Worm (Caenorhabditis elegans) whole organism, early embryonic: ENCODE measurements around the gene crn-6.

ENCODE experiments used
- B0310.2 ChIP-seq: sonication (generic microtip); optimal IDR thresholded peaks from 2 replicates; lab custom pipeline; 2016; ENCODE audit warnings: mild to moderate bottlenecking, missing genetic modification characterization, missing compliant biosample characterization
- F13C5.2 ChIP-seq: sonication (generic microtip); optimal IDR thresholded peaks from 2 replicates; lab custom pipeline; 2017; ENCODE audit warnings: mild to moderate bottlenecking, missing genetic modification characterization, inconsistent platforms, missing compliant biosample characterization
- aly-1 ChIP-seq: sonication (generic microtip); optimal IDR thresholded peaks from 2 replicates; lab custom pipeline; 2016; ENCODE audit warnings: missing genetic modification characterization, missing compliant biosample characterization
- ama-1 ChIP-seq: fragments of 150-350 bp; optimal IDR thresholded peaks from 2 replicates; lab custom pipeline; 2014
- ceh-13 ChIP-seq: fragments of 200-800 bp; sonication (Bioruptor generic); optimal IDR thresholded peaks from 2 replicates; lab custom pipeline; 2018; ENCODE audit warnings: mild to moderate bottlenecking, missing genetic modification characterization, missing compliant biosample characterization
- ceh-36 ChIP-seq: sonication (generic microtip); optimal IDR thresholded peaks from 2 replicates; lab custom pipeline; 2016; ENCODE audit warnings: missing genetic modification characterization, inconsistent platforms, missing compliant biosample characterization
- ets-7 ChIP-seq: sonication (generic microtip); optimal IDR thresholded peaks from 2 replicates; lab custom pipeline; 2016; ENCODE audit warnings: missing genotype, missing genetic modification characterization, missing compliant biosample characterization
- flt-1 ChIP-seq: fragments of 200-800 bp; sonication (Bioruptor generic); IDR thresholded peaks from 2 replicates; pipeline ENCODE4 v1.3.6; 2022; ENCODE audit warnings: missing genetic modification characterization, missing compliant biosample characterization
- hmbx-1 ChIP-seq: sonication (generic microtip); optimal IDR thresholded peaks from 2 replicates; lab custom pipeline; 2016; ENCODE audit warnings: mild to moderate bottlenecking, missing genetic modification characterization, missing compliant biosample characterization
- hmg-4 ChIP-seq: fragments of 200-800 bp; sonication (Bioruptor generic); optimal IDR thresholded peaks from 2 replicates; lab custom pipeline; 2018; ENCODE audit warnings: mild to moderate bottlenecking, missing genetic modification characterization, missing compliant biosample characterization
- hnd-1 ChIP-seq: sonication (generic microtip); optimal IDR thresholded peaks from 2 replicates; lab custom pipeline; 2016; ENCODE audit warnings: missing genetic modification characterization, missing compliant biosample characterization
- pes-1 ChIP-seq: fragments of 200-800 bp; sonication (Bioruptor generic); IDR thresholded peaks from 2 replicates; pipeline ENCODE4 v1.3.6; 2022; ENCODE audit warnings: missing genetic modification reagents, missing genetic modification characterization, missing compliant biosample characterization
- scrt-1 ChIP-seq: fragments of 200-800 bp; sonication (Bioruptor generic); IDR thresholded peaks from 2 replicates; pipeline ENCODE4 v1.3.6; 2022; ENCODE audit warnings: missing genetic modification characterization, missing compliant biosample characterization
- sea-1 ChIP-seq: fragments of 200-800 bp; sonication (Bioruptor generic); conservative IDR thresholded peaks from 2 replicates; pipeline ENCODE4 v1.3.6; 2022; ENCODE audit warnings: missing genetic modification characterization, missing compliant biosample characterization
- tbx-11 ChIP-seq: fragments of 200-800 bp; sonication (Bioruptor generic); IDR thresholded peaks from 2 replicates; pipeline ENCODE4 v1.3.6; 2022; ENCODE audit warnings: missing genetic modification characterization, missing compliant biosample characterization
- tbx-37 ChIP-seq: fragments of 200-800 bp; sonication (Bioruptor generic); conservative IDR thresholded peaks from 2 replicates; pipeline ENCODE4 v1.3.6; 2022; ENCODE audit warnings: missing genetic modification reagents, missing genetic modification characterization, missing compliant biosample characterization
- tra-4 ChIP-seq: sonication (generic microtip); optimal IDR thresholded peaks from 2 replicates; lab custom pipeline; 2017; ENCODE audit warnings: missing genetic modification characterization, missing compliant biosample characterization

The crn-6 gene

DNA sequence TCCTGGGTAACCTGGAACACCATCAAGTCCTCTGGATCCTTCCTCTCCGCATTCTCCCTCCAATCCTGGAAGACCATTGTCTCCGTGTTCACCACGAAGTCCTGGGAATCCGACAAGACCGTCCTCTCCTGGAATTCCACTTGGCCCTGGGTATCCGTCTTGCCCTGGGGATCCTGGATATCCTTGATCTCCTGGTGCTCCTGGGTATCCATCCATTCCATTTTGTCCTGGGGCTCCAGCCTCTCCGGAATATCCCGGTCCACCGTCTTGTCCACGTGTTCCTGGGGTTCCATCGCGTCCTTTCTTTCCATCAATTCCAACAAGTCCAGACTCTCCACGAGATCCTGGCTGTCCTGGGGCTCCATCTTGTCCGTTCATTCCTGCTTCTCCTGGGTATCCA is 27.0 kb upstream of the crn-6 start:
- no peak for TF ChIP-seq ceh-36 (tag; lab: Kevin White, UChicago)
- no peak for TF ChIP-seq tbx-37 (GFP tag; lab: Robert Waterston, UW)
- TF ChIP-seq hmbx-1 (tag; lab: Kevin White, UChicago) = no peak
- TF ChIP-seq hnd-1 (tag; lab: Kevin White, UChicago) = no peak
- 0 out of 2 replicates have a peak, but pooled peaks have one; percentile 13 for TF ChIP-seq sea-1 (GFP tag; lab: Robert Waterston, UW)
- no peak for TF ChIP-seq B0310.2 (tag; lab: Kevin White, UChicago)

DNA sequence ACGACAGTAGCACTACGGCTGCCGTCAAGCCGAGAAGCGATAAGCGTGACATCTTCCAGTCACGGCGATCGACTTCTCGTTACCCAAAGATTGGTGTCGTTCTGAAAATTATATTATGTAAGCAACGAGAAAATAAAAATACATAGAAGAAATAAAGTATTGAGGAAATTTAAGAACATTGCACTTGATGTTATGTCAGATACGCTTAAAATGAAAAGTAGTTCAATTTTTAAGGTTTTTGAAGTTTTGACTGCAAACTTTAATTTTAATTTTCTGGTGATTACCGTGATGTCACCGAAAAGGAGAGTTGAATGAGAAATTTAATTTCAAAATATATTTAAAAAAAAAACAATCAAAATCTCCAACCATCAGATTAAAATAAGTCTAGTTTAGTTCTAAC is 22.7 kb upstream of the crn-6 start, which contains the start of gene emb-9:
TSS of gene emb-9 (minus strand) at position 101 of the 400 bp plus-strand sequence.
- TF ChIP-seq hmbx-1 (tag; lab: Kevin White, UChicago) (no peak), tra-4 (tag; lab: Kevin White, UChicago) (no peak), B0310.2 (tag; lab: Kevin White, UChicago) (no peak), tbx-37 (GFP tag; lab: Robert Waterston, UW) (no peak), flt-1 (GFP tag; lab: Robert Waterston, UW) (no peak), ets-7 (tag; lab: Kevin White, UChicago) (no peak), ceh-36 (tag; lab: Kevin White, UChicago) (no peak), hnd-1 (tag; lab: Kevin White, UChicago) (no peak), pes-1 (GFP tag; lab: Robert Waterston, UW) (no peak), F13C5.2 (no peak), hmg-4 (GFP tag; lab: Kevin White, UChicago) (no peak), ceh-13 (GFP tag; lab: Kevin White, UChicago) (no peak), sea-1 (GFP tag; lab: Robert Waterston, UW) (no peak), tbx-11 (no peak), ama-1 (lab: Kevin White, UChicago) (no peak), aly-1 (tag; lab: Kevin White, UChicago) (no peak)

DNA sequence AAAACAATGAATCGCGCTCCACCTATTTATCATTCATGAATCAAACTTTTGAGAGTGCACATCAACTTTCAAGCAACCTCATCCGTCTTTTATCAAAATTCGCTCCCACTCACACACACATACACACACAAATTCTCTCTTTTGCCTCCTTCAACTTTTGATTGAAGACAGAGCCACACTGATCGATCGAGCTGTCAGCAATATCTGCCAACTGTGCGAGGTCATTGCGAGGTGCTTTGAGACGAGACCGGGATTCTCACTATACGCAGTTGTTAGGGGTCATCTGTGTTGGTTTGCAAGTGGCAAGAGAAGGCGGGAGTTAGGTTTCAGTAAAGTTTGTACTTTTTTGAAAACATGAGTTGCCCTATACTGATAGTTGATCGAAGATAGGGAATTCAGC is 21.0 kb upstream of the crn-6 start:
- TF ChIP-seq ama-1 (lab: Kevin White, UChicago) (no peak), tra-4 (tag; lab: Kevin White, UChicago) (no peak), hmg-4 (GFP tag; lab: Kevin White, UChicago) (no peak), tbx-37 (GFP tag; lab: Robert Waterston, UW) (no peak), B0310.2 (tag; lab: Kevin White, UChicago) (no peak), scrt-1 (no peak), flt-1 (GFP tag; lab: Robert Waterston, UW) (no peak), ceh-36 (tag; lab: Kevin White, UChicago) (no peak)

DNA sequence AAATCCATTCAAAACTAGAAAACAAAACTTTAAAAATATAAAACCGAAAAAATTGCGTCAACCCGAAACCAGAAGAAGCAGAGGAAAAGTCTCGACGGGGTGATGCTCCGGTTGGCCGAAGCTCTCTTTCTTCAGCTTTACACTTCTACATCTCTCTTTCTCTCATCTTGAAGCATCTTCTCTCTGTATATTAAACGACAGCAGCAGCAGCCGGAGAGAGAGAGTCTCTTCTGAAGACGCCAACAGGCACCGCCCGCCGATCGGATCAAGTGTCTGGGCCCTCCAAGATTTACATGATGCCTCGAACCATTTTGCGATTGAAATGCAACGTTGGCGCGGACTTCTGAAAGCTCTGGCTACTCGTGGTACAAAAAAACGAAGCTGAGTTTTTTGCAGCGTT is 20.3 kb upstream of the crn-6 start:
- TF ChIP-seq ceh-36 (tag; lab: Kevin White, UChicago) (no peak), hmbx-1 (tag; lab: Kevin White, UChicago) (no peak)

DNA sequence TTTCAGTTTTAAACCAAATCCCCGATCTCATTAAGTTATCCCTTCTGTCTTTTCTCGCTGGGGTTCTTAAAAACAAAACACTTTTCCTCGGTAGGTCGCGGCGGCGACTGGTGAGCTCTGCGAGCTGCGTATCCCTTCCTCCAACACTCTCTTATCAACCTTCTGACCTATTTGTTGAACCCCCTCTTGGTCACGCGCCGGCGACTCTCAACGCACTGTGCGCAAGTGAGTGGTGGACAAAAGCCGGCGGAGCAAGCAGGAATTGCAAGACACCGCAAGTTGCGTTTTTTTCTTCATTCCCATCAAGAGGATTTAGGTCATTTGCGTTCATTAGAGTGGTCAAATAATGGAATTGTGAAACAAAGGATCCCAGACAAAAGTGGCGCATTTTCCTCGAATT is 13.3 kb upstream of the crn-6 start:
- no peak for TF ChIP-seq tbx-37 (GFP tag; lab: Robert Waterston, UW)
- no peak for TF ChIP-seq F13C5.2
- TF ChIP-seq pes-1 (GFP tag; lab: Robert Waterston, UW) = no peak
- TF ChIP-seq ets-7 (tag; lab: Kevin White, UChicago) = no peak
- no peak for TF ChIP-seq ama-1 (lab: Kevin White, UChicago)
- no peak for TF ChIP-seq flt-1 (GFP tag; lab: Robert Waterston, UW)

DNA sequence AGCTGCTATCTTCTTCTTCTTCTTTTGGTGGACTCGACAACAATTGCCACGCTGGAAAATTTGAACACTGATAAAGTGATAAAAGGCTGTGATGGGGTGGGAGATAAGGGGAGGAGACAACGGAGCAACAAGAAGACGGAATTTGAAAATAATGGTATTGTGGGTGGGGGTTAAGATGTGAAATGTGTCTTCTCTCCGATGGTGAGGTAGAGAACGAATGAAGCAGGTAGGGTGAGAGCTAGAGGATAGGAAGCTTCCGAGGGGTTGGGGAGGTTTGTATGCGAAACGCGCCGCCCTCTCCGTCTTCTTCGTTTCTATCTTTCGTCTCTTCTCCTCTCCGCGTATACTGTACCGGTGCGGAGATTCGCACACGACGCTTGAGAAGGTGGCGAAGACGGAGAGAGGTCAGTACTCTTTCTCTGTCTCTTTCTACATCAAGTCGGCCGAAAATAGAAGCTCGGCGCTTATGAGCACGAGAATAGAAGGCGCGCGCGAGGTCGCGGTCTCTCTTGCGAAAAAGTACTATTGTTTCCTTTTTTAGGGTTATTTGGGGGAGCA is 11.6 kb upstream of the crn-6 start, which contains the start of gene chtb-1:
TSS of gene chtb-1 (minus strand) at position 51 of the 558 bp plus-strand sequence.
- TF ChIP-seq scrt-1 = no peak

DNA sequence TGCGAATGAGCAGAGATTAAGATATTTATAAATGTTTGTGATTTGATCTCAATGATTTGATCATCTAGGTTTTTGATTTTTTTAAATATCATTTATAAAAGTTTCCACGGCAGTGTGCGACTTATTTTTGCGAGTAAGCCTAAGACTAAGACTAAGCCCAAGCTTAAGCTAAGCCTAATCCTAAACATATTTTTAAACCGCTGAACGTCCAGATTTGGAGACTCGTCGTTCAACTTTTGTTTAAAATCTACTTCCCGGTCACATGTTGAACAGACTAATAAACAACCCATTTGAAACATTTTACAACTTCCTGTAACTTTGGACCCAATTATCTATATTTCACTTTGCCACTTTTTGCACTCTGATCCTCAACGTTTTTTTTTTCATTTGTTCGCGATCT is 8.0 kb upstream of the crn-6 start, which contains the start of gene K04H4.5:
TSS of gene K04H4.5 (plus strand) at position 301 of the 400 bp plus-strand sequence.
- TF ChIP-seq ceh-13 (GFP tag; lab: Kevin White, UChicago) (no peak), F13C5.2 (no peak), tbx-37 (GFP tag; lab: Robert Waterston, UW) (no peak), B0310.2 (tag; lab: Kevin White, UChicago) (no peak), pes-1 (GFP tag; lab: Robert Waterston, UW) (no peak), sea-1 (GFP tag; lab: Robert Waterston, UW) (no peak), tra-4 (tag; lab: Kevin White, UChicago) (no peak), scrt-1 (no peak)

DNA sequence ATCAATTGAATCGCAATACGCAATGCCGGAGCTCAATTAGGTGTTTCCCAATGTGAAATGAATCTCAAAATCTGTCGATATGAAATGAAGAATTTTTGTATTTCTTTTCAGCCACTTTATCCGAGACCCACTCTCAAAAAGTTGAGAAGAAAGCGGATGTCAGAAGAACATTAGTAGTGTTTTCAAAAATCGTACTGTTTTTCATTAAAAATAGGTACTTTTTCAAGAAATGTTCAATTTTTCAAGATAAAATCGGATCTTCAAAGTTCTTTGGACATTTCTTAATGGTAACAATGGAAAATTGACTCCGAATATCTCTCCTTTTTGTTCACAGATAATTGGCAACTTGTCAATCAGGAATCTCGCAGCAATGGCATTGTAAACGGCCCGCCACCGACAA is 5.8 kb upstream of the crn-6 start, which contains the start of gene flp-25:
TSS of gene flp-25 (plus strand) at position 301 of the 400 bp plus-strand sequence.
- TF ChIP-seq B0310.2 (tag; lab: Kevin White, UChicago) (no peak), tbx-11 (no peak), pes-1 (GFP tag; lab: Robert Waterston, UW) (no peak), flt-1 (GFP tag; lab: Robert Waterston, UW) (no peak), tbx-37 (GFP tag; lab: Robert Waterston, UW) (no peak), hmg-4 (GFP tag; lab: Kevin White, UChicago) (no peak), ama-1 (lab: Kevin White, UChicago) (no peak), scrt-1 (no peak), ets-7 (tag; lab: Kevin White, UChicago) (no peak), tra-4 (tag; lab: Kevin White, UChicago) (no peak), hnd-1 (tag; lab: Kevin White, UChicago) (no peak), aly-1 (tag; lab: Kevin White, UChicago) (no peak), ceh-13 (GFP tag; lab: Kevin White, UChicago) (no peak)
